Worm (Caenorhabditis elegans): ENCODE measurements around the gene glr-7.

ce11 chrX:2443304-2443703, 23.6 kb upstream of the glr-7 start, which contains the start of gene T07D1.3:
- no peak for TF ChIP-seq zag-1 (tag; optimal IDR thresholded peaks at IDR 0.05)
- TF ChIP-seq egl-27 (tag; optimal IDR thresholded peaks at IDR 0.05) = no peak
- TF ChIP-seq nhr-28 (tag; optimal IDR thresholded peaks at IDR 0.05) = no peak
- no peak for TF ChIP-seq mdl-1 (tag; optimal IDR thresholded peaks at IDR 0.05)
- TF ChIP-seq fkh-10 (GFP tag; optimal IDR thresholded peaks at IDR 0.05) = no peak

All from whole organism, L1 larva.